Fruit fly (Drosophila melanogaster) whole organism, embryonic: ENCODE data around the gene Vha36-3.

ENCODE experiments used
- ATbp ChIP-seq: fragments of 200-800 bp; sonication (Bioruptor generic); optimal IDR thresholded peaks from 2 replicates; lab custom pipeline; 2017; ENCODE audit warnings: missing biosample characterization, mild to moderate bottlenecking, missing genetic modification characterization, missing genetic modification reagents
- B-H2 ChIP-seq: fragments of 200-800 bp; sonication (Bioruptor generic); optimal IDR thresholded peaks from 2 replicates; lab custom pipeline; 2018; ENCODE audit warnings: missing biosample characterization, mild to moderate bottlenecking, missing genetic modification characterization
- Bgb ChIP-seq: fragments of 200-800 bp; sonication (Bioruptor generic); IDR thresholded peaks from 2 replicates; pipeline ENCODE4 v1.3.6; 2022; ENCODE audit warnings: missing biosample characterization, missing genetic modification characterization; ENCODE audit not compliant: partially characterized antibody
- CG11398 ChIP-seq: fragments of 200-800 bp; sonication (Bioruptor generic); optimal IDR thresholded peaks from 2 replicates; lab custom pipeline; 2016; ENCODE audit warnings: missing biosample characterization, missing genetic modification characterization
- CG11723 ChIP-seq: fragments of 200-800 bp; sonication (Bioruptor generic); optimal IDR thresholded peaks from 2 replicates; lab custom pipeline; 2017; ENCODE audit warnings: missing biosample characterization, mild to moderate bottlenecking, missing genetic modification characterization
- CG12155 ChIP-seq: fragments of 200-800 bp; sonication (Bioruptor generic); optimal IDR thresholded peaks from 3 replicates; lab custom pipeline; 2016; ENCODE audit warnings: missing biosample characterization, missing genetic modification characterization
- CG14050 ChIP-seq: fragments of 200-800 bp; sonication (Bioruptor generic); IDR thresholded peaks from 3 replicates; pipeline ENCODE4 v1.3.6; 2022; ENCODE audit warnings: missing biosample characterization, missing genetic modification characterization
- CG15601 ChIP-seq: fragments of 200-800 bp; sonication (Bioruptor generic); optimal IDR thresholded peaks from 3 replicates; lab custom pipeline; 2019; ENCODE audit warnings: missing biosample characterization, mild to moderate bottlenecking, missing genetic modification characterization, moderate library complexity
- CG16815 ChIP-seq: fragments of 200-800 bp; sonication (Bioruptor generic); optimal IDR thresholded peaks from 3 replicates; lab custom pipeline; 2017; ENCODE audit warnings: missing biosample characterization, mild to moderate bottlenecking, missing genetic modification characterization
- CG18476 ChIP-seq: fragments of 200-800 bp; sonication (Bioruptor generic); optimal IDR thresholded peaks from 2 replicates; lab custom pipeline; 2016; ENCODE audit warnings: missing biosample characterization, mild to moderate bottlenecking, missing genetic modification characterization
- CG2120 ChIP-seq: fragments of 200-800 bp; sonication (Bioruptor generic); optimal IDR thresholded peaks from 3 replicates; lab custom pipeline; 2016; ENCODE audit warnings: missing biosample characterization, missing genetic modification characterization
- CG31224 ChIP-seq: fragments of 200-800 bp; sonication (Bioruptor generic); IDR thresholded peaks from 2 replicates; pipeline ENCODE4 v1.3.6; 2022; ENCODE audit warnings: missing biosample characterization, missing genetic modification characterization
- CG33213 ChIP-seq: fragments of 200-800 bp; sonication (Bioruptor generic); optimal IDR thresholded peaks from 3 replicates; lab custom pipeline; 2016; ENCODE audit warnings: missing biosample characterization, missing genetic modification characterization
- CG34224 ChIP-seq: fragments of 200-800 bp; sonication (Bioruptor generic); IDR thresholded peaks from 3 replicates; pipeline ENCODE4 v1.3.6; 2022; ENCODE audit warnings: missing biosample characterization, missing genetic modification characterization; ENCODE audit not compliant: partially characterized antibody
- CG3847 ChIP-seq: fragments of 200-800 bp; sonication (Bioruptor generic); IDR thresholded peaks from 2 replicates; pipeline ENCODE4 v1.3.6; 2022; ENCODE audit warnings: missing biosample characterization, missing genetic modification characterization
- CG4424 ChIP-seq: fragments of 200-800 bp; sonication (Bioruptor generic); optimal IDR thresholded peaks from 3 replicates; lab custom pipeline; 2016; ENCODE audit warnings: missing biosample characterization, missing genetic modification characterization
- CG5953 ChIP-seq: fragments of 200-800 bp; sonication (Bioruptor generic); IDR thresholded peaks from 2 replicates; pipeline ENCODE4 v1.3.6; 2022; ENCODE audit warnings: missing biosample characterization, missing genetic modification characterization
- CG7271 ChIP-seq: fragments of 200-800 bp; sonication (Bioruptor generic); optimal IDR thresholded peaks from 2 replicates; lab custom pipeline; 2018; ENCODE audit warnings: missing biosample characterization, mild to moderate bottlenecking, missing genetic modification characterization, moderate library complexity
- CG7372 ChIP-seq: fragments of 200-800 bp; sonication (Bioruptor generic); IDR thresholded peaks from 2 replicates; pipeline ENCODE4 v1.3.6; 2022; ENCODE audit warnings: missing biosample characterization, missing genetic modification characterization
- CG7987 ChIP-seq: fragments of 200-800 bp; sonication (Bioruptor generic); optimal IDR thresholded peaks from 2 replicates; lab custom pipeline; 2018; ENCODE audit warnings: missing biosample characterization, mild to moderate bottlenecking, missing genetic modification characterization, moderate library complexity
- D19A ChIP-seq: fragments of 200-800 bp; optimal IDR thresholded peaks from 3 replicates; lab custom pipeline; 2019; ENCODE audit warnings: missing biosample characterization, mild to moderate bottlenecking, missing genetic modification characterization, moderate library complexity
- Dp ChIP-seq: fragments of 200-800 bp; sonication (Bioruptor generic); optimal IDR thresholded peaks from 2 replicates; lab custom pipeline; 2018; ENCODE audit warnings: missing biosample characterization, mild to moderate bottlenecking, missing genetic modification characterization, moderate library complexity
- Elba2 ChIP-seq: fragments of 200-800 bp; sonication (Bioruptor generic); optimal IDR thresholded peaks from 3 replicates; lab custom pipeline; 2016; ENCODE audit warnings: missing biosample characterization, missing genetic modification characterization
- HHEX ChIP-seq: fragments of 200-800 bp; sonication (Bioruptor generic); optimal IDR thresholded peaks from 3 replicates; lab custom pipeline; 2017; ENCODE audit warnings: missing biosample characterization, mild to moderate bottlenecking, missing genetic modification characterization, missing genetic modification reagents
- Hr3 ChIP-seq: fragments of 200-800 bp; sonication (Bioruptor generic); optimal IDR thresholded peaks from 3 replicates; lab custom pipeline; 2016; ENCODE audit warnings: missing biosample characterization, missing genetic modification characterization
- Mad ChIP-seq: fragments of 200-800 bp; sonication (Bioruptor generic); optimal IDR thresholded peaks from 2 replicates; lab custom pipeline; 2016; ENCODE audit warnings: missing biosample characterization, missing genetic modification characterization
- Myb ChIP-seq: fragments of 200-800 bp; sonication (Bioruptor generic); optimal IDR thresholded peaks from 2 replicates; lab custom pipeline; 2016; ENCODE audit warnings: missing biosample characterization, missing genetic modification characterization
- NC2β ChIP-seq: fragments of 200-800 bp; sonication (Bioruptor generic); optimal IDR thresholded peaks from 2 replicates; lab custom pipeline; 2016; ENCODE audit warnings: missing biosample characterization, missing genetic modification characterization
- PHDP ChIP-seq: fragments of 200-800 bp; sonication (Bioruptor generic); optimal IDR thresholded peaks from 3 replicates; lab custom pipeline; 2018; ENCODE audit warnings: missing biosample characterization, mild to moderate bottlenecking, missing genetic modification characterization, moderate library complexity
- Rfx ChIP-seq: fragments of 200-800 bp; sonication (Bioruptor generic); IDR thresholded peaks from 2 replicates; pipeline ENCODE4 v1.3.6; 2022; ENCODE audit warnings: missing biosample characterization, missing genetic modification characterization
- Scr ChIP-seq: fragments of 200-800 bp; sonication (Bioruptor generic); IDR thresholded peaks from 2 replicates; pipeline ENCODE4 v1.3.6; 2022; ENCODE audit warnings: missing biosample characterization, missing genetic modification characterization; ENCODE audit not compliant: partially characterized antibody
- Side ChIP-seq: fragments of 200-800 bp; sonication (Bioruptor generic); optimal IDR thresholded peaks from 2 replicates; lab custom pipeline; 2016; ENCODE audit warnings: missing biosample characterization, missing genetic modification characterization
- ash1 ChIP-seq: fragments of 200-800 bp; sonication (Bioruptor generic); optimal IDR thresholded peaks from 2 replicates; lab custom pipeline; 2018; ENCODE audit warnings: missing biosample characterization, mild to moderate bottlenecking, missing genetic modification characterization
- danr ChIP-seq: fragments of 200-800 bp; sonication (Bioruptor generic); IDR thresholded peaks from 2 replicates; pipeline ENCODE4 v1.3.6; 2022; ENCODE audit warnings: missing biosample characterization, missing genetic modification characterization
- dmrt99B ChIP-seq: fragments of 200-800 bp; sonication (Bioruptor generic); optimal IDR thresholded peaks from 2 replicates; lab custom pipeline; 2018; ENCODE audit warnings: missing biosample characterization, mild to moderate bottlenecking, missing genetic modification characterization, moderate library complexity
- fd102C ChIP-seq: fragments of 200-800 bp; sonication (Bioruptor generic); optimal IDR thresholded peaks from 2 replicates; lab custom pipeline; 2018; ENCODE audit warnings: missing biosample characterization, mild to moderate bottlenecking, missing genetic modification characterization, moderate library complexity
- h ChIP-seq: fragments of >200 bp; optimal IDR thresholded peaks from 2 replicates; lab custom pipeline; 2017
- lola ChIP-seq, 3 experiments: fragments of >200 bp in 2 of 3; fragments of 200-800 bp in 1 of 3; sonication (Bioruptor generic) in 1 of 3; optimal IDR thresholded peaks; 2 replicates each; lab custom pipeline; 2017 to 2019; ENCODE audit warnings: missing biosample characterization in 3 of 3, missing genetic modification characterization in 3 of 3, mild to moderate bottlenecking in 1 of 3, moderate library complexity in 1 of 3
- lov ChIP-seq, 2 experiments: fragments of 200-800 bp in 1 of 2; fragments of >200 bp in 1 of 2; sonication (Bioruptor generic) in 1 of 2; IDR thresholded peaks in 1 of 2; optimal IDR thresholded peaks in 1 of 2; 2 replicates in 1 of 2; 3 replicates in 1 of 2; pipeline versions ENCODE4 v1.3.6 to Lab custom; 2017 to 2022; ENCODE audit warnings: missing biosample characterization in 1 of 2, missing genetic modification characterization in 1 of 2
- nau ChIP-seq: fragments of 200-800 bp; sonication (Bioruptor generic); optimal IDR thresholded peaks from 3 replicates; lab custom pipeline; 2017; ENCODE audit warnings: missing biosample characterization, mild to moderate bottlenecking, missing genetic modification characterization, missing genetic modification reagents
- phol ChIP-seq: fragments of 200-800 bp; sonication (Bioruptor generic); optimal IDR thresholded peaks from 3 replicates; lab custom pipeline; 2018; ENCODE audit warnings: missing biosample characterization, mild to moderate bottlenecking, missing genetic modification characterization, moderate library complexity
- psq ChIP-seq: fragments of 200-800 bp; sonication (Bioruptor generic); optimal IDR thresholded peaks from 2 replicates; lab custom pipeline; 2017; ENCODE audit warnings: missing biosample characterization, missing genetic modification characterization
- ro ChIP-seq: fragments of 200-800 bp; sonication (Bioruptor generic); IDR thresholded peaks from 2 replicates; pipeline ENCODE4 v1.3.6; 2022; ENCODE audit warnings: missing biosample characterization, missing genetic modification characterization
- sc ChIP-seq, 3 experiments: fragments of >200 bp in 2 of 3; fragments of 200-800 bp in 1 of 3; sonication (Bioruptor generic) in 1 of 3; optimal IDR thresholded peaks; 2 replicates in 2 of 3; 3 replicates in 1 of 3; lab custom pipeline; 2017; ENCODE audit warnings: mild to moderate bottlenecking in 1 of 3, missing biosample characterization in 1 of 3, missing genetic modification characterization in 1 of 3, missing genetic modification reagents in 1 of 3
- sens-2 ChIP-seq: fragments of 200-800 bp; sonication (Bioruptor generic); IDR thresholded peaks from 2 replicates; pipeline ENCODE4 v1.3.6; 2022; ENCODE audit warnings: missing biosample characterization, missing genetic modification characterization
- ssp ChIP-seq: fragments of 200-800 bp; sonication (Bioruptor generic); IDR thresholded peaks from 2 replicates; pipeline ENCODE4 v1.3.6; 2022; ENCODE audit warnings: missing biosample characterization, missing genetic modification characterization
- twi ChIP-seq: fragments of 200-800 bp; optimal IDR thresholded peaks from 2 replicates; lab custom pipeline; 2019; ENCODE audit warnings: missing biosample characterization, mild to moderate bottlenecking, missing genetic modification characterization, moderate library complexity
- wek ChIP-seq: fragments of 200-800 bp; sonication (Bioruptor generic); optimal IDR thresholded peaks from 3 replicates; lab custom pipeline; 2018; ENCODE audit warnings: missing biosample characterization, mild to moderate bottlenecking, missing genetic modification characterization, moderate library complexity
- zen ChIP-seq: fragments of 200-800 bp; sonication (Bioruptor generic); optimal IDR thresholded peaks from 3 replicates; lab custom pipeline; 2018; ENCODE audit warnings: missing biosample characterization, mild to moderate bottlenecking, missing genetic modification characterization, moderate library complexity

Vha36-3 gene

dm6 chrX:2619651-2620050, 39.3 kb upstream of the Vha36-3 start, which contains the start of the genes Tsp3A and Seipin (continued):
- TF ChIP-seq nau (GFP tag; lab: Kevin White, UChicago) (no peak), CG11723 (no peak), psq (GFP tag; lab: Kevin White, UChicago) (peak; percentile 4), Elba2 (GFP tag; lab: Kevin White, UChicago) (no peak), fd102C (GFP tag; lab: Kevin White, UChicago) (no peak), sens-2 (peak; percentile 45), ash1 (GFP tag; lab: Kevin White, UChicago) (peak; percentile 69), phol (tag; lab: Kevin White, UChicago) (peak; percentile 75), B-H2 (GFP tag; lab: Kevin White, UChicago) (peak; percentile 44), CG34224 (GFP tag; lab: Robert Waterston, UW) (peak; percentile 63), Side (peak; percentile 77), ATbp (GFP tag; lab: Kevin White, UChicago) (peak; percentile 57), Bgb (peak; percentile 49; the same call in 1 of the 2 replicates), lola (GFP tag; optimal IDR thresholded peaks at IDR 0.05; lab: Kevin White, UChicago) (peak in 1 of 3 experiments; percentile 46), CG7271 (no peak), ssp (GFP tag; lab: Robert Waterston, UW) (peak; percentile 61), CG3847 (GFP tag; lab: Robert Waterston, UW) (peak; percentile 78), sc (optimal IDR thresholded peaks at IDR 0.05; lab: Kevin White, UChicago) (no peak), sc (GFP tag; optimal IDR thresholded peaks at IDR 0.05; lab: Kevin White, UChicago) (no peak), twi (tag; lab: Kevin White, UChicago) (peak; percentile 37), PHDP (tag; lab: Kevin White, UChicago) (peak; percentile 83), CG31224 (GFP tag; lab: Robert Waterston, UW) (peak; percentile 71), CG18476 (GFP tag; lab: Kevin White, UChicago) (peak; percentile 56), dmrt99B (tag; lab: Kevin White, UChicago) (no peak), wek (peak; percentile 64), CG14050 (GFP tag; lab: Robert Waterston, UW) (peak; percentile 74), Mad (peak; percentile 78), zen (peak; percentile 38), h (lab: Kevin White, UChicago) (no peak), CG4424 (GFP tag; lab: Kevin White, UChicago) (peak; percentile 81), Scr (GFP tag; lab: Robert Waterston, UW) (peak; percentile 65), CG11398 (GFP tag; lab: Kevin White, UChicago) (peak; percentile 69), CG12155 (peak; percentile 74), HHEX (peak; percentile 91), CG5953 (peak; percentile 74), NC2β (peak; percentile 69), CG16815 (GFP tag; lab: Kevin White, UChicago) (peak; percentile 59), Myb (GFP tag; lab: Kevin White, UChicago) (peak; percentile 77), CG33213 (GFP tag; lab: Kevin White, UChicago) (peak; percentile 79), Rfx (GFP tag; lab: Robert Waterston, UW) (peak; percentile 96), Dp (GFP tag; lab: Kevin White, UChicago) (peak; percentile 28), CG7372 (peak; percentile 87), Hr3 (GFP tag; lab: Kevin White, UChicago) (peak; percentile 27), lov (optimal IDR thresholded peaks at IDR 0.05; lab: Kevin White, UChicago) (no peak), lov (GFP tag; IDR thresholded peaks at IDR 0.05; lab: Robert Waterston, UW) (peak; percentile 79; the same call in 1 of the 3 replicates), danr (GFP tag; lab: Robert Waterston, UW) (peak; percentile 61), CG7987 (peak; percentile 84), ro (GFP tag; lab: Robert Waterston, UW) (peak; percentile 6; the same call in 1 of the 2 replicates), D19A (tag; lab: Kevin White, UChicago) (no peak), CG2120 (GFP tag; lab: Kevin White, UChicago) (peak; percentile 94), CG15601 (tag; lab: Kevin White, UChicago) (no peak)
